Worm (Caenorhabditis elegans) whole organism, L3 larva: ENCODE measurements around the gene C50H2.13.

Experiments
- R02D3.7 ChIP-seq: fragments of 150-350 bp; optimal IDR thresholded peaks from 2 replicates; lab custom pipeline; 2014; ENCODE audit warnings: missing biosample characterization, missing genetic modification characterization
- aly-2 ChIP-seq: fragments of 150-350 bp; optimal IDR thresholded peaks from 2 replicates; lab custom pipeline; 2014; ENCODE audit warnings: missing biosample characterization, missing genetic modification characterization
- ama-1 ChIP-seq: fragments of 150-350 bp; optimal IDR thresholded peaks from 2 replicates; lab custom pipeline; 2018
- ceh-16 ChIP-seq: sonication (generic microtip); optimal IDR thresholded peaks from 2 replicates; lab custom pipeline; 2017; ENCODE audit warnings: missing biosample characterization, missing genetic modification characterization
- ceh-28 ChIP-seq: fragments of 150-350 bp; optimal IDR thresholded peaks from 2 replicates; lab custom pipeline; 2014; ENCODE audit warnings: missing biosample characterization, missing genetic modification reagents, missing genetic modification characterization
- ceh-82 ChIP-seq: fragments of 150-350 bp; optimal IDR thresholded peaks from 2 replicates; lab custom pipeline; 2014; ENCODE audit warnings: missing biosample characterization, missing genetic modification characterization
- ceh-9 ChIP-seq: sonication (generic microtip); optimal IDR thresholded peaks from 2 replicates; lab custom pipeline; 2018; ENCODE audit warnings: missing biosample characterization, missing genetic modification characterization
- egl-27 ChIP-seq: sonication (generic microtip); optimal IDR thresholded peaks from 4 replicates; lab custom pipeline; 2017; ENCODE audit warnings: missing biosample characterization, missing genetic modification reagents, missing genetic modification characterization
- egl-5 ChIP-seq: fragments of 150-350 bp; optimal IDR thresholded peaks from 2 replicates; lab custom pipeline; 2017; ENCODE audit warnings: missing biosample characterization, missing genetic modification reagents, missing genetic modification characterization, inconsistent platforms
- elt-1 ChIP-seq: fragments of 150-350 bp; optimal IDR thresholded peaks from 2 replicates; lab custom pipeline; 2014; ENCODE audit warnings: missing biosample characterization, missing genetic modification characterization
- elt-2 ChIP-seq: sonication (generic microtip); optimal IDR thresholded peaks from 2 replicates; lab custom pipeline; 2016; ENCODE audit warnings: missing genetic modification reagents, mild to moderate bottlenecking, missing genetic modification characterization, missing compliant biosample characterization
- fkh-10 ChIP-seq: sonication (generic microtip); optimal IDR thresholded peaks from 2 replicates; lab custom pipeline; 2017; ENCODE audit warnings: missing biosample characterization, missing genetic modification reagents, missing genetic modification characterization
- fkh-2 ChIP-seq: fragments of 150-350 bp; optimal IDR thresholded peaks from 2 replicates; lab custom pipeline; 2014; ENCODE audit warnings: missing biosample characterization, missing genetic modification reagents, missing genetic modification characterization
- fos-1 ChIP-seq: fragments of 150-350 bp; optimal IDR thresholded peaks from 2 replicates; lab custom pipeline; 2014; ENCODE audit warnings: missing biosample characterization, missing genetic modification characterization
- hmg-11 ChIP-seq: sonication (generic microtip); optimal IDR thresholded peaks from 2 replicates; lab custom pipeline; 2016; ENCODE audit warnings: missing genetic modification characterization, missing compliant biosample characterization
- lin-15B ChIP-seq: fragments of 150-350 bp; optimal IDR thresholded peaks from 2 replicates; lab custom pipeline; 2014; ENCODE audit warnings: missing biosample characterization, missing genetic modification characterization
- lsy-12 ChIP-seq: sonication (generic microtip); optimal IDR thresholded peaks from 2 replicates; lab custom pipeline; 2016; ENCODE audit warnings: mild to moderate bottlenecking, missing genetic modification characterization, missing compliant biosample characterization
- mml-1 ChIP-seq: fragments of 150-350 bp; sonication (generic microtip); optimal IDR thresholded peaks from 3 replicates; lab custom pipeline; 2014; ENCODE audit warnings: missing biosample characterization, missing genetic modification characterization
- nfya-1 ChIP-seq: sonication (generic microtip); optimal IDR thresholded peaks from 2 replicates; lab custom pipeline; 2017; ENCODE audit warnings: missing genetic modification characterization, mild to moderate bottlenecking, missing compliant biosample characterization, antibody characterized with exemption, moderate library complexity; ENCODE audit not compliant: insufficient read depth
- nhr-11 ChIP-seq: fragments of 150-350 bp; optimal IDR thresholded peaks from 2 replicates; lab custom pipeline; 2014; ENCODE audit warnings: missing biosample characterization, missing genetic modification characterization
- nhr-12 ChIP-seq: fragments of 150-350 bp; optimal IDR thresholded peaks from 2 replicates; lab custom pipeline; 2014; ENCODE audit warnings: missing biosample characterization, missing genetic modification characterization
- nhr-237 ChIP-seq: fragments of 150-350 bp; optimal IDR thresholded peaks from 2 replicates; lab custom pipeline; 2014; ENCODE audit warnings: missing biosample characterization, missing genetic modification characterization
- nhr-28 ChIP-seq: fragments of 150-350 bp; optimal IDR thresholded peaks from 2 replicates; lab custom pipeline; 2014; ENCODE audit warnings: missing biosample characterization, missing genetic modification characterization
- nhr-67 ChIP-seq: fragments of 150-350 bp; optimal IDR thresholded peaks from 2 replicates; lab custom pipeline; 2014; ENCODE audit warnings: missing biosample characterization, missing genetic modification characterization
- nhr-76 ChIP-seq: fragments of 150-350 bp; sonication (generic microtip); optimal IDR thresholded peaks from 5 replicates; lab custom pipeline; 2014; ENCODE audit warnings: missing biosample characterization, missing genetic modification characterization
- pha-4 ChIP-seq: fragments of 150-350 bp; optimal IDR thresholded peaks from 2 replicates; lab custom pipeline; 2014; ENCODE audit warnings: missing biosample characterization, missing genetic modification reagents, missing genetic modification characterization
- pqm-1 ChIP-seq: fragments of 150-350 bp; optimal IDR thresholded peaks from 2 replicates; lab custom pipeline; 2017; ENCODE audit warnings: missing biosample characterization, missing genetic modification characterization, inconsistent platforms
- sea-2 ChIP-seq: fragments of 150-350 bp; sonication (generic microtip); optimal IDR thresholded peaks from 4 replicates; lab custom pipeline; 2014; ENCODE audit warnings: missing biosample characterization, missing genetic modification reagents, missing genetic modification characterization
- skn-1 ChIP-seq: fragments of 150-350 bp; optimal IDR thresholded peaks from 2 replicates; lab custom pipeline; 2014; ENCODE audit warnings: missing biosample characterization, missing genetic modification characterization
- snpc-4 ChIP-seq: fragments of 150-350 bp; optimal IDR thresholded peaks from 2 replicates; lab custom pipeline; 2014; ENCODE audit warnings: missing biosample characterization, missing genetic modification characterization
- tbx-2 ChIP-seq: sonication (generic microtip); optimal IDR thresholded peaks from 2 replicates; lab custom pipeline; 2016; ENCODE audit warnings: mild to moderate bottlenecking, missing genetic modification characterization, missing compliant biosample characterization
- unc-39 ChIP-seq: sonication (generic microtip); optimal IDR thresholded peaks from 4 replicates; lab custom pipeline; 2017; ENCODE audit warnings: missing biosample characterization, missing genetic modification characterization
- zag-1 ChIP-seq: fragments of 150-350 bp; optimal IDR thresholded peaks from 2 replicates; lab custom pipeline; 2014; ENCODE audit warnings: missing biosample characterization, missing genetic modification characterization
- ztf-11 ChIP-seq: fragments of 150-350 bp; optimal IDR thresholded peaks from 2 replicates; lab custom pipeline; 2014; ENCODE audit warnings: missing biosample characterization, missing genetic modification characterization

Gene C50H2.13

DNA sequence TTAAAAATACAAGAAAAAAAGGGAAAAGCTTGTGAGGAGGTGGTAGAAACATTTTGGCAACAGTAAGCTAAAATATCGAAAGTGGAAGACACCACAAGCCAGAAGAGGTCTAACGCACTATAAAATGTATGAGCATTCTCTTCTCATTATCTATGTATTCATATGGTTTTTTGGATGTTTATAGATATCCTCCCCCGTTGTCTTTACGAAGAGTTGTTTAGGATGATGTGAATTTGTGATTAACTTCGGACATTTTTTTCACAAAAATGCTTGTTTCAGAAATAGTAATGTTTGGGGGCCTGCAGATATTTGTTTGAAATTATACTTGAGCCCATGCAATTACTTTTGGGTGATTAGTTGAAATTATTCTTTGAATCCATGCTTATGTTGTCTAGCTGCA lies 11.3 kb upstream of the C50H2.13 start, which contains the start of gene mec-9:
Gene mec-9, minus strand, starts transcription at position 101 of the 400 bp plus-strand sequence.
- TF ChIP-seq mml-1 (tag; lab: Kevin White, UChicago) (no peak), fkh-2 (tag; lab: Kevin White, UChicago) (no peak), nhr-237 (tag; lab: Kevin White, UChicago) (no peak), lsy-12 (tag; lab: Kevin White, UChicago) (no peak)

DNA sequence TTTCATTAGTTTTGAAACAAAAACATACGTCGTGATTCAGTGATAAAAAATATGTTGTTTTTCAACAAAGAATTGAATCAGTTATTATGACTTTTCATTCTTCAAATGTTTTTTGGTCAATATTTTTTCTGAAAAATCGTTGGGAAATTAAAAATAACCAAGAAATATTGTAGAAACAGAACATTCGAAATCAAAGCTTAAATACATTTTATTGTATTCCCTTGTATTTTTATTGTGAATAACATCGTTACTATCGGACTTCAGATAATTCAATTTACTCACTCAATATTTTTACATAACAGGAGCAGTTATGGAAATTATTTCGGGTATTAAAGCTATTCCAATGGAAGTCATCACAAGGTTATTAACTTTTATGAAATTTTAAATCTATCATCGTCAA lies 9.7 kb upstream of the C50H2.13 start, which contains the start of gene C50H2.4:
Gene C50H2.4, plus strand, starts transcription at position 301 of the 400 bp plus-strand sequence.
- TF ChIP-seq nhr-12 (tag; lab: Kevin White, UChicago), result no peak
- no peak for TF ChIP-seq tbx-2 (tag; lab: Kevin White, UChicago)
- TF ChIP-seq nfya-1, result no peak
- no peak for TF ChIP-seq fos-1 (tag; lab: Kevin White, UChicago)
- TF ChIP-seq lsy-12 (tag; lab: Kevin White, UChicago), result no peak
- no peak for TF ChIP-seq nhr-11 (tag; lab: Kevin White, UChicago)
- TF ChIP-seq lin-15B (tag; lab: Kevin White, UChicago), result no peak
- no peak for TF ChIP-seq nhr-76 (tag; lab: Kevin White, UChicago)

DNA sequence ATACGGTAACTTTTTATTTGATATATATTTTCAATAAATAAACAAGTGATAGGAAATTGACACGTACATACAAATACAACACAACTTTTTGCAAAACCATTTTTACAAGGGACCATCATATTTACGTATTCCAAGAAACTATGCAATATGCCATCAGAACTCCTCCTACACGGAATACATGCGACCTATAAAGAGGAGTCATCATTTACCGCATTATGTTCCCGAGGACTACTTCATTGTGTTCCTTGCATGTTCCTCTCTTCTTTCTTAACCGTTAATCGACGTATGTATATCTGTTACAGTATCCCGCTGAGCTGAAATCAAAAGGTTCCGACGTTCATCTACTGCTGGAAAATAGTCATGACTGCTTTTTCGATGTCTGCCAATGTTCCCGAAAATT lies 7.9 kb upstream of the C50H2.13 start, which contains the start of gene C50H2.5:
Gene C50H2.5, plus strand, starts transcription at position 301 of the 400 bp plus-strand sequence.
- TF ChIP-seq nhr-237 (tag; lab: Kevin White, UChicago), result no peak
- TF ChIP-seq snpc-4, result no peak
- TF ChIP-seq zag-1 (tag; lab: Kevin White, UChicago), result no peak
- TF ChIP-seq fkh-10 (GFP tag; lab: Kevin White, UChicago), result no peak
- TF ChIP-seq ceh-9 (tag; lab: Kevin White, UChicago), result no peak
- no peak for TF ChIP-seq egl-5 (tag; lab: Kevin White, UChicago)
- no peak for TF ChIP-seq R02D3.7 (tag; lab: Kevin White, UChicago)
- TF ChIP-seq elt-2 (tag; lab: Kevin White, UChicago), result no peak
- no peak for TF ChIP-seq nhr-12 (tag; lab: Kevin White, UChicago)
- no peak for TF ChIP-seq unc-39 (tag; lab: Kevin White, UChicago)
- no peak for TF ChIP-seq pqm-1
- no peak for TF ChIP-seq pha-4 (tag; lab: Kevin White, UChicago)
- TF ChIP-seq, all 47 proteins: peak for 0

DNA sequence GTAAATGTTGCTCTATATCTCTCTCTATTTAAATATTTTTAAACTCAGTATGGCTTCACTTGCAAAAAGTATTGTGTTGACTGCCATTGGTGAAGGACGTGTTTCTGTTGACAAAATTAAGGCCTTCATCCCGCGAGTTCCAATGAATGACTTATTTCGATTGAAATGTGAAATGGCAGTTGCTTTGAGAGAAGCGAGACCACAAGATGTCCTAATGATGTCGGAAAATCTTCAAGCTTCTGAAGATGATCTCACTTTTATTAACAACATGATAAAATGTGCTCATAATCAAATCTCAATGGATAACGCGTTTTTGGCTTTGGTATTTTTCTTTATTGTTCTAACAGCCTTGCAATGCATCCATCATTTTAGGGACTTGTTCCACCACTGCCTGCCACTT lies 5.1 kb upstream of the C50H2.13 start, which contains the start of gene ceh-75:
Gene ceh-75, plus strand, starts transcription at position 50 of the 400 bp plus-strand sequence.
- TF ChIP-seq R02D3.7 (tag; lab: Kevin White, UChicago) (no peak), lsy-12 (tag; lab: Kevin White, UChicago) (no peak), skn-1 (no peak), egl-5 (tag; lab: Kevin White, UChicago) (no peak), ztf-11 (tag; lab: Kevin White, UChicago) (no peak), zag-1 (tag; lab: Kevin White, UChicago) (no peak), ceh-28 (tag; lab: Kevin White, UChicago) (no peak)

DNA sequence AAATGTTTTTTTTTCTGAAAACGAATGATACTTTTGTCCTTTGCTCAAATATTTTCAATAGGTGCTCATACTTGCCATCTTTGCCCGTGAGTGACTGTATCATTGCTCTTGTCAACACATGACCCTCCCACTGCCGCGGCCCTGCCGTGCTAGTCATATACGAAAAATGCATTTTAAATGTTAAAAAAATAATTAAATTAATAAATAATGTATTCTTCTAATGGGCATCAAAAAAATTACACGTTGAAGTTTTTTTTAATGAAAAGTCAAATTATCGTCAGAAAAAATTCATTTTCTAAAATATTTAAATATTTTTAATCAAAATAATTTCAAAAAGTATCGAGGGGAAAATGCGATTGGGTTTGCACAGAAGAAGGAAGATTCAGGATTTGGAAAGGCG lies 3.9 kb upstream of the C50H2.13 start, which contains the start of gene C50H2.7:
Gene C50H2.7, plus strand, starts transcription at position 301 of the 400 bp plus-strand sequence.
- TF ChIP-seq ztf-11 (tag; lab: Kevin White, UChicago) (no peak), lsy-12 (tag; lab: Kevin White, UChicago) (no peak), ceh-82 (tag; lab: Kevin White, UChicago) (no peak), nhr-237 (tag; lab: Kevin White, UChicago) (no peak), egl-27 (tag; lab: Kevin White, UChicago) (no peak), nhr-76 (tag; lab: Kevin White, UChicago) (no peak), nhr-28 (tag; lab: Kevin White, UChicago) (no peak), elt-1 (tag; lab: Kevin White, UChicago) (no peak), zag-1 (tag; lab: Kevin White, UChicago) (no peak), pqm-1 (no peak), aly-2 (no peak), fkh-2 (tag; lab: Kevin White, UChicago) (no peak), ama-1 (no peak), snpc-4 (no peak)

DNA sequence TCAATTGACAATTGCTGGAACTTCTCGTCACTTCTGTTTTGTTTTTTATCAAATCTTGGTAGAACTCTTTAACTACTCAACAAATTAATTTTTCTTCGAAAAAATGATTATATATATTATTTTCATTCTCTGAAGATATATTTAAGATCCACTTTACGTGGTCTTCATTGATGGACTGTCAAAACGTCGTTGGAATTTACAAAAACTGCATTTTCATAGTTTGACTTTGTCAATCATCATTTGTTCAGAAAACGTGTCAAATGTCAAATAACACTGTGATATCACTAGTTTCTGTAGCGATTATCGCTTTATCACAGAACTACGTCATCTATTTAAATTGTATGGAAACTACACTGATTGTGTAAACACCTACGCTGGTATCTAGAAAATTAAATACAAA lies 2.0 kb upstream of the C50H2.13 start:
- no peak for TF ChIP-seq fkh-10 (GFP tag; lab: Kevin White, UChicago)
- no peak for TF ChIP-seq unc-39 (tag; lab: Kevin White, UChicago)
- no peak for TF ChIP-seq nhr-67
- no peak for TF ChIP-seq sea-2 (GFP tag; lab: Kevin White, UChicago)
- no peak for TF ChIP-seq ceh-16 (tag; lab: Kevin White, UChicago)
- TF ChIP-seq nfya-1, result no peak
- TF ChIP-seq hmg-11 (tag; lab: Kevin White, UChicago), result no peak
- TF ChIP-seq pqm-1, result peak; percentile 25
- peak; percentile 41 for TF ChIP-seq elt-2 (tag; lab: Kevin White, UChicago)
